Fruit fly (Drosophila melanogaster) whole organism, prepupa: Measurements from ENCODE around the gene CG15506.

Experiments used
- Blimp-1 ChIP-seq: fragments of 200-800 bp; sonication (Bioruptor generic); optimal IDR thresholded peaks from 3 replicates; lab custom pipeline; 2017; ENCODE audit warnings: missing biosample characterization, missing genetic modification characterization, mild to moderate bottlenecking, moderate library complexity, missing genetic modification reagents
- CG16779 ChIP-seq: fragments of 200-800 bp; sonication (Bioruptor generic); optimal IDR thresholded peaks from 3 replicates; lab custom pipeline; 2017; ENCODE audit warnings: missing biosample characterization, mild to moderate bottlenecking, missing genetic modification characterization
- CG7368 ChIP-seq: fragments of 200-800 bp; sonication (Bioruptor generic); optimal IDR thresholded peaks from 3 replicates; lab custom pipeline; 2016; ENCODE audit warnings: missing biosample characterization, missing genetic modification characterization
- CG8632 ChIP-seq: fragments of 200-800 bp; sonication (Bioruptor generic); optimal IDR thresholded peaks from 3 replicates; lab custom pipeline; 2016; ENCODE audit warnings: missing biosample characterization, missing genetic modification characterization
- Ets96B ChIP-seq: fragments of 200-800 bp; optimal IDR thresholded peaks from 2 replicates; lab custom pipeline; 2019; ENCODE audit warnings: missing biosample characterization, mild to moderate bottlenecking, missing genetic modification characterization, moderate library complexity
- Met ChIP-seq: fragments of 200-800 bp; sonication (Bioruptor generic); optimal IDR thresholded peaks from 3 replicates; lab custom pipeline; 2016; ENCODE audit warnings: missing biosample characterization, missing genetic modification characterization
- Sox14 ChIP-seq: fragments of 200-800 bp; sonication (Bioruptor generic); optimal IDR thresholded peaks from 3 replicates; lab custom pipeline; 2016; ENCODE audit warnings: missing biosample characterization, missing genetic modification characterization
- lz ChIP-seq: fragments of 200-800 bp; sonication (Bioruptor generic); optimal IDR thresholded peaks from 3 replicates; lab custom pipeline; 2016; ENCODE audit warnings: missing biosample characterization, missing genetic modification characterization
- topi ChIP-seq: fragments of 200-800 bp; sonication (Bioruptor generic); optimal IDR thresholded peaks from 3 replicates; lab custom pipeline; 2016; ENCODE audit warnings: missing biosample characterization, missing genetic modification characterization

DNA sequence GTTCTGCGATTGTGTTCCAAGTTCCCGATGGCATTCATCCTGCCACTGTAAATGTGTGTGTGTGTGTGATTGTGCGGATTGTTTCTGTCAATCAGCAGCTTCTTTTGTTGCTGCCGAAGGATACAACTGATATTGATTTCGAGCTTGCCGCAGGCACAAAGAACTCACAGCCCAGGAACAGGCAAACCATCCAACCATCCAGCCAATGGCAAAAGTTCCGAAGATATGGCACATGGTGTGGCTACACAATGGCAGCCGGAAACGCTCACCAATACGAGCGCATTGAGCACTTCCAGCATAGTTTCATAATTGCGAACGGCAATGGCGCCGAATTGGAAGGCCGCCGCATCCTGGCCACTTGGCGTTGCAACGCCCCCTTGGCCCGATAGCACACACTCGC lies 16.7 kb upstream of the CG15506 start:
- TF ChIP-seq lz (GFP tag; lab: Kevin White, UChicago) (no peak), Ets96B (tag; lab: Kevin White, UChicago) (no peak), CG8632 (GFP tag; lab: Kevin White, UChicago) (no peak), CG7368 (no peak), Sox14 (GFP tag; lab: Kevin White, UChicago) (no peak), CG16779 (no peak), Blimp-1 (no peak), Met (GFP tag; lab: Kevin White, UChicago) (no peak), topi (no peak)
